Worm (Caenorhabditis elegans) whole organism, L2 larva: ENCODE results near the gene glp-1.

Experiments used
- C34F6.9 ChIP-seq: fragments of 150-350 bp; optimal IDR thresholded peaks from 2 replicates; lab custom pipeline; 2014; ENCODE audit warnings: missing biosample characterization, missing genetic modification characterization
- F13H6.1 ChIP-seq: sonication (generic microtip); optimal IDR thresholded peaks from 2 replicates; lab custom pipeline; 2016; ENCODE audit warnings: missing genetic modification characterization, missing compliant biosample characterization
- R02D3.7 ChIP-seq: fragments of 150-350 bp; optimal IDR thresholded peaks from 2 replicates; lab custom pipeline; 2014; ENCODE audit warnings: missing biosample characterization, missing genetic modification characterization
- Y55F3AM.14 ChIP-seq: fragments of 200-800 bp; sonication (Bioruptor generic); optimal IDR thresholded peaks from 2 replicates; lab custom pipeline; 2018; ENCODE audit warnings: mild to moderate bottlenecking, missing genetic modification characterization, missing compliant biosample characterization
- ZK546.5 ChIP-seq: sonication (generic microtip); optimal IDR thresholded peaks from 2 replicates; lab custom pipeline; 2017; ENCODE audit warnings: missing biosample characterization, missing genetic modification characterization
- aly-2 ChIP-seq: fragments of 150-350 bp; optimal IDR thresholded peaks from 2 replicates; lab custom pipeline; 2014; ENCODE audit warnings: missing biosample characterization, missing genetic modification characterization
- ama-1 ChIP-seq: fragments of 150-350 bp; optimal IDR thresholded peaks from 2 replicates; lab custom pipeline; 2018; ENCODE audit warnings: inconsistent platforms
- blmp-1 ChIP-seq: sonication (generic microtip); optimal IDR thresholded peaks from 2 replicates; lab custom pipeline; 2017; ENCODE audit warnings: missing genetic modification characterization, mild to moderate bottlenecking, missing compliant biosample characterization, antibody characterized with exemption, moderate library complexity; ENCODE audit not compliant: insufficient read depth
- ceh-16 ChIP-seq: fragments of 150-350 bp; optimal IDR thresholded peaks from 2 replicates; lab custom pipeline; 2014; ENCODE audit warnings: missing biosample characterization, missing genetic modification characterization
- ceh-82 ChIP-seq: fragments of 150-350 bp; optimal IDR thresholded peaks from 2 replicates; lab custom pipeline; 2014; ENCODE audit warnings: missing biosample characterization, missing genetic modification characterization
- crh-2 ChIP-seq: sonication (generic microtip); optimal IDR thresholded peaks from 2 replicates; lab custom pipeline; 2017; ENCODE audit warnings: missing biosample characterization, missing genetic modification characterization
- dmd-4 ChIP-seq: sonication (generic microtip); optimal IDR thresholded peaks from 2 replicates; lab custom pipeline; 2017; ENCODE audit warnings: missing biosample characterization, missing genetic modification characterization
- egl-27 ChIP-seq: sonication (generic microtip); optimal IDR thresholded peaks from 3 replicates; lab custom pipeline; 2017; ENCODE audit warnings: missing biosample characterization, missing genetic modification reagents, missing genetic modification characterization
- elt-1 ChIP-seq: fragments of 150-350 bp; optimal IDR thresholded peaks from 2 replicates; lab custom pipeline; 2014; ENCODE audit warnings: missing biosample characterization, missing genetic modification characterization
- elt-3 ChIP-seq: sonication (generic microtip); optimal IDR thresholded peaks from 2 replicates; lab custom pipeline; 2017; ENCODE audit warnings: missing biosample characterization, missing genetic modification characterization
- fos-1 ChIP-seq: fragments of 150-350 bp; optimal IDR thresholded peaks from 2 replicates; lab custom pipeline; 2014; ENCODE audit warnings: missing biosample characterization, missing genetic modification characterization
- gmeb-1 ChIP-seq: fragments of 150-350 bp; optimal IDR thresholded peaks from 2 replicates; lab custom pipeline; 2014; ENCODE audit warnings: missing biosample characterization, missing genetic modification characterization
- mbf-1 ChIP-seq: sonication (generic microtip); optimal IDR thresholded peaks from 2 replicates; lab custom pipeline; 2017; ENCODE audit warnings: missing biosample characterization, missing genetic modification characterization
- mdl-1 ChIP-seq, 2 experiments: fragments of 150-350 bp in 1 of 2; sonication (generic microtip) in 1 of 2; optimal IDR thresholded peaks; 2 replicates each; lab custom pipeline; 2017; ENCODE audit warnings: missing biosample characterization in 2 of 2, missing genetic modification characterization in 2 of 2
- nhr-10 ChIP-seq: sonication (generic microtip); optimal IDR thresholded peaks from 2 replicates; lab custom pipeline; 2017; ENCODE audit warnings: missing biosample characterization, missing genetic modification characterization
- nhr-11 ChIP-seq: fragments of 150-350 bp; optimal IDR thresholded peaks from 2 replicates; lab custom pipeline; 2014; ENCODE audit warnings: missing biosample characterization, missing genetic modification characterization
- nhr-12 ChIP-seq: fragments of 150-350 bp; optimal IDR thresholded peaks from 2 replicates; lab custom pipeline; 2014; ENCODE audit warnings: missing biosample characterization, missing genetic modification characterization
- nhr-129 ChIP-seq: fragments of 150-350 bp; optimal IDR thresholded peaks from 2 replicates; lab custom pipeline; 2014; ENCODE audit warnings: missing biosample characterization, missing genetic modification characterization
- nhr-21 ChIP-seq: fragments of 150-350 bp; optimal IDR thresholded peaks from 2 replicates; lab custom pipeline; 2014; ENCODE audit warnings: missing biosample characterization, missing genetic modification characterization
- nhr-25 ChIP-seq: fragments of 150-350 bp; sonication (generic microtip); optimal IDR thresholded peaks from 3 replicates; lab custom pipeline; 2014; ENCODE audit warnings: missing biosample characterization, missing genetic modification characterization
- nhr-6 ChIP-seq: fragments of 150-350 bp; optimal IDR thresholded peaks from 2 replicates; lab custom pipeline; 2014; ENCODE audit warnings: missing biosample characterization, missing genetic modification characterization
- nhr-77 ChIP-seq: fragments of 150-350 bp; optimal IDR thresholded peaks from 2 replicates; lab custom pipeline; 2014; ENCODE audit warnings: missing biosample characterization, missing genetic modification characterization
- sem-4 ChIP-seq: fragments of 150-350 bp; optimal IDR thresholded peaks from 2 replicates; lab custom pipeline; 2014; ENCODE audit warnings: missing biosample characterization, missing genetic modification reagents, missing genetic modification characterization
- skn-1 ChIP-seq: sonication (generic microtip); optimal IDR thresholded peaks from 2 replicates; lab custom pipeline; 2017; ENCODE audit warnings: missing biosample characterization, missing genetic modification characterization
- sma-3 ChIP-seq: sonication (generic microtip); optimal IDR thresholded peaks from 2 replicates; lab custom pipeline; 2016; ENCODE audit warnings: missing genetic modification reagents, missing genetic modification characterization, missing compliant biosample characterization
- sma-9 ChIP-seq, 2 experiments: fragments of 150-350 bp in 1 of 2; sonication (generic microtip) in 1 of 2; optimal IDR thresholded peaks; 2 replicates each; lab custom pipeline; 2014 to 2016; ENCODE audit warnings: missing genetic modification characterization in 2 of 2, mild to moderate bottlenecking in 1 of 2, missing biosample characterization in 1 of 2, missing compliant biosample characterization in 1 of 2, missing genetic modification reagents in 1 of 2, moderate library complexity in 1 of 2
- snpc-4 ChIP-seq: fragments of 150-350 bp; optimal IDR thresholded peaks from 2 replicates; lab custom pipeline; 2014; ENCODE audit warnings: missing biosample characterization, missing genetic modification characterization
- unc-55 ChIP-seq: fragments of 150-350 bp; sonication (generic microtip); optimal IDR thresholded peaks from 3 replicates; lab custom pipeline; 2014; ENCODE audit warnings: missing biosample characterization, missing genetic modification reagents, missing genetic modification characterization
- unc-62 ChIP-seq: fragments of 150-350 bp; optimal IDR thresholded peaks from 2 replicates; lab custom pipeline; 2014; ENCODE audit warnings: missing biosample characterization, missing genetic modification reagents, missing genetic modification characterization
- zag-1 ChIP-seq: fragments of 150-350 bp; optimal IDR thresholded peaks from 2 replicates; lab custom pipeline; 2014; ENCODE audit warnings: missing biosample characterization, missing genetic modification characterization
- ztf-4 ChIP-seq: fragments of 150-350 bp; optimal IDR thresholded peaks from 2 replicates; lab custom pipeline; 2014; ENCODE audit warnings: missing biosample characterization, missing genetic modification characterization

The glp-1 gene

ce11 chrIII:9091392-9092291 is at the start of gene glp-1:
Gene glp-1 (plus strand): TSS chrIII:9092241.
- no peak for TF ChIP-seq nhr-12 (tag; lab: Kevin White, UChicago)
- TF ChIP-seq nhr-11 (tag; lab: Kevin White, UChicago): no peak
- no peak for TF ChIP-seq ZK546.5 (tag; lab: Kevin White, UChicago)
- TF ChIP-seq nhr-21: no peak
- no peak for TF ChIP-seq fos-1
- TF ChIP-seq aly-2 (tag; lab: Kevin White, UChicago): no peak

- TF ChIP-seq nhr-12 (tag; lab: Kevin White, UChicago): no peak
- TF ChIP-seq nhr-25: peak; percentile 20
Measured at ce11 chrIII:9043200-9043599, 48.8 kb upstream of the glp-1 start, which contains the start of gene nac-2. Gene nac-2 (minus strand): TSS chrIII:9043300.

- TF ChIP-seq ama-1 (peak; percentile 2), nhr-21 (no peak), dmd-4 (no peak), unc-55 (peak; percentile 61), nhr-129 (tag; lab: Kevin White, UChicago) (no peak)
Measured at ce11 chrIII:9045838-9046237, 46.2 kb upstream of the glp-1 start, which contains the start of gene R107.2. Gene R107.2 (minus strand): TSS chrIII:9045938.

ce11 chrIII:9047260-9047659 is 44.8 kb upstream of the glp-1 start:
- TF ChIP-seq nhr-11 (tag; lab: Kevin White, UChicago) (no peak), ztf-4 (tag; lab: Kevin White, UChicago) (no peak), snpc-4 (tag; lab: Kevin White, UChicago) (no peak), sma-3 (GFP tag; lab: Kevin White, UChicago) (no peak), skn-1 (tag; lab: Kevin White, UChicago) (no peak), nhr-129 (tag; lab: Kevin White, UChicago) (no peak), zag-1 (tag; lab: Kevin White, UChicago) (no peak), C34F6.9 (tag; lab: Kevin White, UChicago) (no peak)

ce11 chrIII:9050600-9050999 is 41.4 kb upstream of the glp-1 start, which contains the start of gene ikke-1:
Gene ikke-1 (minus strand): TSS chrIII:9050700.
- TF ChIP-seq C34F6.9 (tag; lab: Kevin White, UChicago) (no peak), egl-27 (tag; lab: Kevin White, UChicago) (no peak), nhr-77 (tag; lab: Kevin White, UChicago) (no peak), F13H6.1 (tag; lab: Kevin White, UChicago) (no peak), nhr-25 (no peak), nhr-6 (tag; lab: Kevin White, UChicago) (no peak), ceh-82 (tag; lab: Kevin White, UChicago) (no peak), sem-4 (tag; lab: Kevin White, UChicago) (no peak)

- no peak for TF ChIP-seq egl-27 (tag; lab: Kevin White, UChicago)
- TF ChIP-seq aly-2 (tag; lab: Kevin White, UChicago): no peak
- peak; percentile 96 for TF ChIP-seq nhr-129 (tag; lab: Kevin White, UChicago)
- TF ChIP-seq nhr-21: peak; percentile 57
- peak; percentile 59 for TF ChIP-seq nhr-11 (tag; lab: Kevin White, UChicago)
- no peak for TF ChIP-seq blmp-1 (tag; lab: Kevin White, UChicago)
- TF ChIP-seq ceh-16 (tag; lab: Kevin White, UChicago): no peak
- peak; percentile 59 for TF ChIP-seq Y55F3AM.14
- TF ChIP-seq nhr-25: peak; percentile 53
- TF ChIP-seq ZK546.5 (tag; lab: Kevin White, UChicago): no peak
- peak; percentile 43 for TF ChIP-seq snpc-4 (tag; lab: Kevin White, UChicago)
- peak; percentile 74 for TF ChIP-seq skn-1 (tag; lab: Kevin White, UChicago)
- peak; percentile 13 for TF ChIP-seq nhr-10 (tag; lab: Kevin White, UChicago)
- TF ChIP-seq C34F6.9 (tag; lab: Kevin White, UChicago): peak; percentile 95
- no peak for TF ChIP-seq elt-3 (tag; lab: Kevin White, UChicago)
- peak; percentile 80 for TF ChIP-seq sem-4 (tag; lab: Kevin White, UChicago)
- TF ChIP-seq mdl-1 (tag; optimal IDR thresholded peaks at IDR 0.05; lab: Kevin White, UChicago): no peak
- peak; percentile 31 for TF ChIP-seq zag-1 (tag; lab: Kevin White, UChicago)
- TF ChIP-seq sma-9 (GFP tag; optimal IDR thresholded peaks at IDR 0.05; lab: Kevin White, UChicago): peak; percentile 65
- no peak for TF ChIP-seq sma-9 (tag; optimal IDR thresholded peaks at IDR 0.05; lab: Kevin White, UChicago)
- peak; percentile 0 for TF ChIP-seq unc-62 (GFP tag; lab: Kevin White, UChicago)
- TF ChIP-seq gmeb-1 (tag; lab: Kevin White, UChicago): peak; percentile 71
- TF ChIP-seq sma-3 (GFP tag; lab: Kevin White, UChicago): peak; percentile 73
- TF ChIP-seq unc-55: peak; percentile 60
- peak; percentile 58 for TF ChIP-seq nhr-12 (tag; lab: Kevin White, UChicago)
- TF ChIP-seq nhr-77 (tag; lab: Kevin White, UChicago): no peak
- no peak for TF ChIP-seq R02D3.7 (tag; lab: Kevin White, UChicago)
- peak; percentile 50 for TF ChIP-seq F13H6.1 (tag; lab: Kevin White, UChicago)
- TF ChIP-seq elt-1: no peak
- TF ChIP-seq ztf-4 (tag; lab: Kevin White, UChicago): peak; percentile 98
- no peak for TF ChIP-seq mbf-1
- TF ChIP-seq nhr-6 (tag; lab: Kevin White, UChicago): peak; percentile 68
- TF ChIP-seq fos-1: peak; percentile 51
- peak; percentile 90 for TF ChIP-seq crh-2 (tag; lab: Kevin White, UChicago)
Measured at ce11 chrIII:9051119-9051597, 40.9 kb upstream of the glp-1 start.
